Worm (Caenorhabditis elegans): ENCODE data around the gene C56G2.9.

The C56G2.9 gene

DNA sequence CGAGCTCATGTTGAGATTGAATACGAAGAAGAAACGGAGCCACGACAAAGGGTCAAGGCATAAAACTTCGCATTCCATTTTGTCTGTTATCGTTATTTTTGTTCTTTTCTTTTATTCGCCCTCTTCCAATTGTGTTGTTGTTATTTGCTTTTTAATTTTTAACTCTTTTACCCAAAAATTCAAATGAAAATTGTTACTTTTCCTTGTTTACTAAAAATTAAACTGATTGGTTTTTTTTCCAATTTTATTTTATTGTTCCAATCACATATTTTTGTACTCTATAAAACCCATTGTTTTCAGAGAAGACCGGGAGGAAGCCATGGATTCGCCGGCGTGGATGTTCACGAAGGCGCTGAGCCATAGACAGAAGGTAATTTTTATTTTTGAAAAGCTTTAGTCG lies 37.3 kb upstream of the C56G2.9 start, which contains the start of gene C16A3.5:
C16A3.5 (plus strand) TSS at position 301 of the 400 bp plus-strand sequence.
- TF ChIP-seq nhr-237 (tag; optimal IDR thresholded peaks at IDR 0.05) (no peak), sptf-1 (tag; optimal IDR thresholded peaks at IDR 0.05) (no peak), snpc-4 (tag; optimal IDR thresholded peaks at IDR 0.05) (no peak), unc-120 (tag; optimal IDR thresholded peaks at IDR 0.05; ENCODE audit: poor library complexity, severe bottlenecking) (no peak), lin-13 (tag; optimal IDR thresholded peaks at IDR 0.05) (no peak), mls-2 (tag; optimal IDR thresholded peaks at IDR 0.05) (no peak), cnd-1 (tag; optimal IDR thresholded peaks at IDR 0.05) (no peak), M03D4.4 (tag; optimal IDR thresholded peaks at IDR 0.05) (no peak), elt-1 (tag; optimal IDR thresholded peaks at IDR 0.05; ENCODE audit: borderline replicate concordance, insufficient read depth) (no peak), lsy-2 (tag; optimal IDR thresholded peaks at IDR 0.05) (no peak), unc-39 (tag; optimal IDR thresholded peaks at IDR 0.05) (no peak), ztf-11 (tag; optimal IDR thresholded peaks at IDR 0.05) (no peak), pha-4 (tag; optimal IDR thresholded peaks at IDR 0.05) (no peak), ceh-39 (tag; optimal IDR thresholded peaks at IDR 0.05) (no peak), flh-1 (GFP tag; optimal IDR thresholded peaks at IDR 0.05) (no peak)

DNA sequence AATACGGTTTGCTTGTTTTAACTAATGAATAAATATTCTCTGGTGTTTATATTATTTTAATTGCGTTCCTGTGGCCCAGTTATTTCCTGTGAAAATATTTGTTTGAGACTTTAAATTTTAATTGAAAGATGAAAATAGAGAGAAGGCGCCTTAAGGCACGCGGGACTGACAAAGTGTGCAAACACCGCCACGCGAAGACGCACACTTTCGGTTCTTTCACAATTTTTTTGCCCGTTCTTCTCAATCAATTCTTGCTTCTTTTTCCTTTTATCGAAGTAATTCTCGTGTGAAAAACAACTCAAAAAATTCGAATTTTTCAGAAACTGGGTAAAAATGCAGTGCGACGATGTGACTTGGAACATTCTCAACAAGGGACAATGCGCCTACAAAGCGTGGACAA lies 36.0 kb upstream of the C56G2.9 start, which contains the start of gene C16A3.6:
C16A3.6 (plus strand) TSS at position 84 of the 400 bp plus-strand sequence.
- TF ChIP-seq unc-120 (tag; optimal IDR thresholded peaks at IDR 0.05; ENCODE audit: poor library complexity, severe bottlenecking) (peak; percentile 40), ceh-39 (tag; optimal IDR thresholded peaks at IDR 0.05) (no peak), hlh-1 (tag; optimal IDR thresholded peaks at IDR 0.05) (no peak), sptf-1 (tag; optimal IDR thresholded peaks at IDR 0.05) (peak; percentile 28), ceh-83 (GFP tag; optimal IDR thresholded peaks at IDR 0.05) (no peak), tbx-8 (GFP tag; optimal IDR thresholded peaks at IDR 0.05) (no peak), lsy-2 (tag; optimal IDR thresholded peaks at IDR 0.05) (peak; percentile 37), blmp-1 (tag; optimal IDR thresholded peaks at IDR 0.05) (no peak), unc-62 (GFP tag; optimal IDR thresholded peaks at IDR 0.05) (no peak)

- TF ChIP-seq sem-2 (GFP tag; optimal IDR thresholded peaks at IDR 0.05), result no peak
- TF ChIP-seq nhr-76 (tag; optimal IDR thresholded peaks at IDR 0.05), result no peak
- TF ChIP-seq hlh-1 (tag; optimal IDR thresholded peaks at IDR 0.05), result peak; percentile 65
- TF ChIP-seq nhr-2 (tag; optimal IDR thresholded peaks at IDR 0.05), result peak; percentile 56
- TF ChIP-seq pha-4 (tag; optimal IDR thresholded peaks at IDR 0.05), result peak; percentile 88
- TF ChIP-seq snpc-4 (tag; optimal IDR thresholded peaks at IDR 0.05), result no peak
- TF ChIP-seq unc-120 (tag; optimal IDR thresholded peaks at IDR 0.05; ENCODE audit: poor library complexity, severe bottlenecking), result peak; percentile 72
- no peak for TF ChIP-seq elt-3 (tag; optimal IDR thresholded peaks at IDR 0.05)
- TF ChIP-seq cnd-1 (tag; optimal IDR thresholded peaks at IDR 0.05), result no peak
- no peak for TF ChIP-seq blmp-1 (tag; optimal IDR thresholded peaks at IDR 0.05)
- TF ChIP-seq ceh-83 (GFP tag; optimal IDR thresholded peaks at IDR 0.05), result no peak
- no peak for TF ChIP-seq nhr-12 (tag; optimal IDR thresholded peaks at IDR 0.05)
- no peak for TF ChIP-seq sptf-1 (tag; optimal IDR thresholded peaks at IDR 0.05)
- TF ChIP-seq lin-32 (GFP tag; optimal IDR thresholded peaks at IDR 0.05), result no peak
- TF ChIP-seq unc-62 (GFP tag; optimal IDR thresholded peaks at IDR 0.05), result no peak
- TF ChIP-seq ham-2 (GFP tag; optimal IDR thresholded peaks at IDR 0.05), result peak; percentile 34
- peak; percentile 93 for TF ChIP-seq mep-1 (tag; optimal IDR thresholded peaks at IDR 0.05)
- TF ChIP-seq nhr-28 (tag; optimal IDR thresholded peaks at IDR 0.05), result no peak
- TF ChIP-seq unc-39 (tag; optimal IDR thresholded peaks at IDR 0.05), result no peak
- no peak for TF ChIP-seq bed-3 (GFP tag; optimal IDR thresholded peaks at IDR 0.05)
- no peak for TF ChIP-seq elt-1 (tag; optimal IDR thresholded peaks at IDR 0.05; ENCODE audit: borderline replicate concordance, insufficient read depth)
- peak; percentile 59 for TF ChIP-seq nhr-237 (tag; optimal IDR thresholded peaks at IDR 0.05)
- peak; percentile 20 for TF ChIP-seq mls-2 (tag; optimal IDR thresholded peaks at IDR 0.05)
- no peak for TF ChIP-seq zip-8 (tag; optimal IDR thresholded peaks at IDR 0.05)
- TF ChIP-seq mab-5 (tag; optimal IDR thresholded peaks at IDR 0.05), result no peak
- peak; percentile 98 for TF ChIP-seq lsy-2 (tag; optimal IDR thresholded peaks at IDR 0.05)
- no peak for TF ChIP-seq tbx-8 (GFP tag; optimal IDR thresholded peaks at IDR 0.05)
- TF ChIP-seq ztf-11 (tag; optimal IDR thresholded peaks at IDR 0.05), result no peak
- TF ChIP-seq ces-1 (GFP tag; optimal IDR thresholded peaks at IDR 0.05), result no peak
- no peak for TF ChIP-seq M03D4.4 (tag; optimal IDR thresholded peaks at IDR 0.05)
- peak; percentile 2 for TF ChIP-seq drap-1 (GFP tag; optimal IDR thresholded peaks at IDR 0.05)
- no peak for TF ChIP-seq ceh-43 (GFP tag; optimal IDR thresholded peaks at IDR 0.05)
- TF ChIP-seq ceh-39 (tag; optimal IDR thresholded peaks at IDR 0.05), result peak; percentile 30
- TF ChIP-seq flh-1 (GFP tag; optimal IDR thresholded peaks at IDR 0.05), result no peak
- TF ChIP-seq lin-13 (tag; optimal IDR thresholded peaks at IDR 0.05), result peak; percentile 68
Observed at ce11 chrIII:6374947-6375415, 31.9 kb upstream of the C56G2.9 start, which contains the start of the genes rps-13 and nfx-1. TSS of gene rps-13 (minus strand) at chrIII:6374997. TSS of gene nfx-1 (plus strand) at chrIII:6375379.
